Worm (Caenorhabditis elegans): ENCODE results near the gene C29E4.10.

Gene C29E4.10

ce11 chrIII:7977224-7977623 is 39.6 kb downstream of the C29E4.10 start (continued):
- TF ChIP-seq snpc-1.3 (tag; optimal IDR thresholded peaks at IDR 0.05; ENCODE audit: insufficient read depth) (no peak), akir-1 (GFP tag; optimal IDR thresholded peaks at IDR 0.05) (no peak), rcor-1 (GFP tag; IDR thresholded peaks at IDR 0.05) (no peak), nfya-2 (GFP tag; IDR thresholded peaks at IDR 0.05) (no peak), lin-35 (GFP tag; optimal IDR thresholded peaks at IDR 0.05) (no peak), nfyb-1 (GFP tag; IDR thresholded peaks at IDR 0.05) (peak; percentile 63), cebp-1 (GFP tag; IDR thresholded peaks at IDR 0.05) (0 out of 2 replicates have a peak, but pooled peaks have one; percentile 43), cebp-1 (tag; optimal IDR thresholded peaks at IDR 0.05) (peak; percentile 49), F57A8.1 (GFP tag; optimal IDR thresholded peaks at IDR 0.05) (no peak), mel-28 (tag; optimal IDR thresholded peaks at IDR 0.05; ENCODE audit: borderline replicate concordance) (no peak), K11D2.4 (GFP tag; IDR thresholded peaks at IDR 0.05) (0 out of 2 replicates have a peak, but pooled peaks have one; percentile 52), nhr-27 (tag; optimal IDR thresholded peaks at IDR 0.05) (no peak), ztf-6 (GFP tag; IDR thresholded peaks at IDR 0.05) (no peak), F33H1.4 (GFP tag; IDR thresholded peaks at IDR 0.05) (no peak), dox-1 (GFP tag; IDR thresholded peaks at IDR 0.05) (no peak), madf-6 (GFP tag; IDR thresholded peaks at IDR 0.05) (peak; percentile 56; the same call in 1 of the 2 replicates), lsy-27 (tag; optimal IDR thresholded peaks at IDR 0.05; ENCODE audit: borderline replicate concordance, insufficient read depth) (no peak), athp-1 (tag; optimal IDR thresholded peaks at IDR 0.05) (no peak), F55B11.4 (tag; optimal IDR thresholded peaks at IDR 0.05; ENCODE audit: borderline replicate concordance, insufficient read depth) (no peak), egrh-3 (GFP tag; IDR thresholded peaks at IDR 0.05) (no peak), ceh-58 (GFP tag; IDR thresholded peaks at IDR 0.05) (no peak), ama-1 (optimal IDR thresholded peaks at IDR 0.05) (peak; percentile 5), ama-1 (GFP tag; optimal IDR thresholded peaks at IDR 0.05) (no peak), ztf-22 (GFP tag; optimal IDR thresholded peaks at IDR 0.05) (no peak), chd-7 (tag; optimal IDR thresholded peaks at IDR 0.05) (peak; percentile 61), him-1 (tag; optimal IDR thresholded peaks at IDR 0.05) (no peak), tbp1 (GFP tag; optimal IDR thresholded peaks at IDR 0.05) (no peak), ceh-40 (GFP tag; IDR thresholded peaks at IDR 0.05) (no peak), somi-1 (GFP tag; optimal IDR thresholded peaks at IDR 0.05) (no peak)

- peak; percentile 2 for TF ChIP-seq dpl-1 (GFP tag; optimal IDR thresholded peaks at IDR 0.05)
- TF ChIP-seq snpc-1.1 (tag; optimal IDR thresholded peaks at IDR 0.05; ENCODE audit: insufficient read depth), result no peak
- peak; percentile 29 for TF ChIP-seq xnd-1 (tag; optimal IDR thresholded peaks at IDR 0.05)
- no peak for TF ChIP-seq efl-1 (GFP tag; optimal IDR thresholded peaks at IDR 0.05)
- peak; percentile 77 for TF ChIP-seq madf-8 (GFP tag; conservative IDR thresholded peaks at IDR 0.05)
- TF ChIP-seq B0035.1 (tag; optimal IDR thresholded peaks at IDR 0.05), result no peak
- peak in 1 of 3 experiments; percentile 10 for TF ChIP-seq lin-35 (GFP tag; optimal IDR thresholded peaks at IDR 0.05)
- TF ChIP-seq lsl-1 (GFP tag; optimal IDR thresholded peaks at IDR 0.05), result peak; percentile 70
- TF ChIP-seq ZK185.1 (tag; optimal IDR thresholded peaks at IDR 0.05; ENCODE audit: poor library complexity, severe bottlenecking), result no peak
- TF ChIP-seq madf-6 (GFP tag; IDR thresholded peaks at IDR 0.05), result peak; percentile 81
- no peak for TF ChIP-seq F57C9.4 (tag; optimal IDR thresholded peaks at IDR 0.05)
- TF ChIP-seq zfh-2 (GFP tag; conservative IDR thresholded peaks at IDR 0.05), result no peak
- peak; percentile 45; the same call in 1 of the 2 replicates for TF ChIP-seq F33H1.4 (GFP tag; IDR thresholded peaks at IDR 0.05)
- no peak for TF ChIP-seq pha-4 (tag; optimal IDR thresholded peaks at IDR 0.05)
- TF ChIP-seq ztf-28 (GFP tag; IDR thresholded peaks at IDR 0.05), result no peak
- TF ChIP-seq nhr-120 (GFP tag; IDR thresholded peaks at IDR 0.05), result no peak
- TF ChIP-seq fkh-3 (tag; optimal IDR thresholded peaks at IDR 0.05), result no peak
- TF ChIP-seq F52B5.7 (tag; optimal IDR thresholded peaks at IDR 0.05), result no peak
Measured at ce11 chrIII:7977777-7978176, 40.1 kb downstream of the C29E4.10 start, which contains the start of gene C06G4.4. TSS of gene C06G4.4 (minus strand) at chrIII:7977812.
